Fruit fly (Drosophila melanogaster): ENCODE measurements around the gene CG18048.

dm6 chr3R:6368550-6369238 lies 22.8 kb downstream of the CG18048 start, which contains the start of gene CG10286:
- no peak for TF ChIP-seq OdsH (GFP tag; optimal IDR thresholded peaks at IDR 0.05)
- no peak for TF ChIP-seq svp (GFP tag)
- no peak for TF ChIP-seq Ets21C (GFP tag; optimal IDR thresholded peaks at IDR 0.05)
- TF ChIP-seq CG3032 (tag; optimal IDR thresholded peaks at IDR 0.05), result no peak
- no peak for TF ChIP-seq CG16779 (tag; optimal IDR thresholded peaks at IDR 0.05)
- TF ChIP-seq Eip78C (GFP tag), result no peak
- TF ChIP-seq Hr4 (GFP tag; optimal IDR thresholded peaks at IDR 0.05), result no peak
- no peak for TF ChIP-seq Sox102F (GFP tag; optimal IDR thresholded peaks at IDR 0.05)
- no peak for TF ChIP-seq CG11902 (GFP tag; optimal IDR thresholded peaks at IDR 0.05)
- TF ChIP-seq Eip75B (GFP tag; optimal IDR thresholded peaks at IDR 0.05), result no peak
- TF ChIP-seq Blimp-1 (GFP tag; optimal IDR thresholded peaks at IDR 0.05), result no peak
